Worm (Caenorhabditis elegans): ENCODE measurements around the gene luc-7L3.

luc-7L3 gene

DNA sequence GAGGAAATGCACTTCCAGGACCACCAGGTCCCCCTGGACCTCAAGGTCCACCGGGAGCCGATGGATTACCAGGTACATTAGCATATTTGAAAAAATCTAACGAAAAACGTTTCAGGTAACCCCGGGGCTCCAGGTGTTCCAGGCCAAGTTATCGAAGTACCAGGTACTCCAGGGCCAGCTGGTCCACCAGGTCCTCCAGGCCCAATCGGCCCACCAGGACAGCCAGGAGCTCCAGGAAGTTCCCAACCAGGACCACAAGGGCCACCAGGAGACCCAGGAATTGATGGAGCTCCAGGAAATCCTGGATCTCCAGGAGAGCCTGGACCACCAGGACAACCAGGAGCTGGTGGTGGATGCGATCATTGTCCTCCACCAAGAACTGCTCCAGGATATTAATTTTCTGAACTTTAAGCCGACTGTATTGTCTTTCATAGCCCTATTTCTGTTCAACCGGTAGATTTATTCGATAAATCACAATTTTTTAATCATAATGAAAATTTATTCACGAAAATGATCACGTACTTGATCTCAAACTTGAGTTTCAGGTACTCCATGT is 7.6 kb upstream of the luc-7L3 start:
- peak; percentile 83 for TF ChIP-seq set-16 (GFP tag; IDR thresholded peaks at IDR 0.05)
- peak; percentile 56; the same call in 1 of the 2 replicates for TF ChIP-seq egl-43 (GFP tag; IDR thresholded peaks at IDR 0.05)
- no peak for TF ChIP-seq php-3 (GFP tag; IDR thresholded peaks at IDR 0.05)
- no peak for TF ChIP-seq ceh-32 (tag; optimal IDR thresholded peaks at IDR 0.05; ENCODE audit: poor library complexity)
- TF ChIP-seq saeg-2 (GFP tag; IDR thresholded peaks at IDR 0.05) = no peak
- no peak for TF ChIP-seq lim-7 (GFP tag; IDR thresholded peaks at IDR 0.05)
- peak in 1 of 2 experiments; percentile 93 for TF ChIP-seq unc-62 (GFP tag; optimal IDR thresholded peaks at IDR 0.05 in 1 of 2)
- no peak for TF ChIP-seq unc-62 (tag; optimal IDR thresholded peaks at IDR 0.05)

ce11 chrII:104234-104633 is 6.4 kb upstream of the luc-7L3 start, which contains the start of gene col-68:
Gene col-68 (plus strand): TSS chrII:104534.
- TF ChIP-seq snpc-4 (tag; optimal IDR thresholded peaks at IDR 0.05) (no peak), ceh-62 (tag; optimal IDR thresholded peaks at IDR 0.05) (no peak), gei-8 (GFP tag; optimal IDR thresholded peaks at IDR 0.05) (no peak), mxl-3 (GFP tag; optimal IDR thresholded peaks at IDR 0.05) (no peak), hmg-1.1 (GFP tag; IDR thresholded peaks at IDR 0.05) (no peak), nhr-77 (tag; optimal IDR thresholded peaks at IDR 0.05) (no peak), nhr-25 (tag; optimal IDR thresholded peaks at IDR 0.05; ENCODE audit: borderline replicate concordance, insufficient read depth) (no peak), F26F4.8 (GFP tag; conservative IDR thresholded peaks at IDR 0.05) (no peak), lsy-2 (tag; optimal IDR thresholded peaks at IDR 0.05) (no peak), nhr-102 (tag; optimal IDR thresholded peaks at IDR 0.05) (no peak)

DNA sequence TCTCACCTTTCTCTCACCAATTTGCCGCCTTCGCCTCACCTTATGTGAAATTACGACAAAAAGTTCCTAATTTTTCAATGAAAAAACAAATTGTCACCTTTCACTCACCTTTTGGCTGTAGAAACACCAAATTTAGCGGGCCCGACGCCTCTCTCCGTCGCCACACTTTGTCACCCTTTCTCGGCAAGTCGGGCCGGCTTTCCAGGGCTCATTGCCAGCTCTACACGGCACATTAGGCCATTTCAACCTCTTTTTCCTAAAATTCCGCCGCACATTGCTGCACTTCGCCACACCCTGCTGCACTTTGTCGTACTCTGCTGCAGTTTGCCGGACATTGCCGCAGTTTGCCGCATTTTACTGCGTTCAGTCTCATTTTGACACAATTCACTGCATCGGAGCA is 3.3 kb upstream of the luc-7L3 start:
- 0 out of 2 replicates have a peak, but pooled peaks have one; percentile 16 for TF ChIP-seq egl-43 (GFP tag; IDR thresholded peaks at IDR 0.05)
- TF ChIP-seq mxl-3 (GFP tag; optimal IDR thresholded peaks at IDR 0.05) = no peak
- TF ChIP-seq dmd-6 (GFP tag; IDR thresholded peaks at IDR 0.05) = no peak
- 0 out of 2 replicates have a peak, but pooled peaks have one; percentile 49 for TF ChIP-seq ceh-44 (GFP tag; IDR thresholded peaks at IDR 0.05)
- 0 out of 2 replicates have a peak, but pooled peaks have one; percentile 32 for TF ChIP-seq D1046.2 (GFP tag; IDR thresholded peaks at IDR 0.05)
- peak; percentile 39; the same call in 1 of the 2 replicates for TF ChIP-seq Y48G9A.11 (GFP tag; IDR thresholded peaks at IDR 0.05)
- peak; percentile 50; the same call in 1 of the 2 replicates for TF ChIP-seq set-16 (GFP tag; IDR thresholded peaks at IDR 0.05)
- 0 out of 2 replicates have a peak, but pooled peaks have one; percentile 38 for TF ChIP-seq snpc-1.2 (GFP tag; IDR thresholded peaks at IDR 0.05)
- no peak for TF ChIP-seq ceh-20 (GFP tag; IDR thresholded peaks at IDR 0.05)

ce11 chrII:98894-99293 is 1.1 kb upstream of the luc-7L3 start, which contains the start of gene C50D2.10:
Gene C50D2.10 (plus strand): TSS chrII:99138.
- peak; percentile 68 for TF ChIP-seq Y48G9A.11 (GFP tag; IDR thresholded peaks at IDR 0.05)

DNA sequence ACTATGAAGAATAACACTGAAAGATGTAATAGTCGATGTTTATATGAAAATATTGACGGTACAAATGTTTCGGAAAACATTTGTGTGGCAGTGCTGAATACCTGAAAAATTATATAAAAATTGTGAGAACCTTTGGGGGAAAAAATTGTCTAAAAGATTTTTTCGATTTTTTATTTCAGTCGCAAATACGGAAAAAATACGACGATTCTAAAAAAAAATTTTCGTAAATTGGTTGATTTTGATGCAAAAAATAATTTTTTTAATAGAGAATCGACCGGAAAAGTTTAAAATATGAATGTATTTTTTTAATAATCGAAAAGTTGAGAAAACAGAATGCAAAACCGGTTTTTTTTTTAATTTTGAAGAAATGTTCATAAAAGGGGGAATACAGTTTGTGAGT is 2.6 kb downstream of the luc-7L3 start, which contains the start of gene C50D2.7:
TSS of gene C50D2.7 (minus strand) at position 101 of the 400 bp plus-strand sequence.
- TF ChIP-seq dve-1 (tag; optimal IDR thresholded peaks at IDR 0.05; ENCODE audit: insufficient read depth) (no peak), hlh-11 (tag; optimal IDR thresholded peaks at IDR 0.05) (no peak), F37D6.2 (tag; optimal IDR thresholded peaks at IDR 0.05) (no peak), lir-3 (tag; optimal IDR thresholded peaks at IDR 0.05) (no peak), snpc-4 (tag; optimal IDR thresholded peaks at IDR 0.05) (no peak), spr-1 (tag; optimal IDR thresholded peaks at IDR 0.05) (no peak), arid-1 (GFP tag; conservative IDR thresholded peaks at IDR 0.05) (no peak), dmd-8 (GFP tag; IDR thresholded peaks at IDR 0.05) (no peak), daf-19 (GFP tag; conservative IDR thresholded peaks at IDR 0.05) (no peak)

Measured in whole organism, L4 larva.